Fruit fly (Drosophila melanogaster) whole organism, prepupa: ENCODE data around the gene CG1647.

Source experiments
- CG10631 ChIP-seq: fragments of 200-800 bp; sonication (Bioruptor generic); optimal IDR thresholded peaks from 2 replicates; lab custom pipeline; 2016; ENCODE audit warnings: missing biosample characterization, missing genetic modification characterization
- CG11902 ChIP-seq: fragments of 200-800 bp; sonication (Bioruptor generic); optimal IDR thresholded peaks from 3 replicates; lab custom pipeline; 2016; ENCODE audit warnings: missing biosample characterization, missing genetic modification characterization
- CG8119 ChIP-seq: fragments of 200-800 bp; sonication (Bioruptor generic); IDR thresholded peaks from 3 replicates; pipeline ENCODE4 v1.3.6; 2022; ENCODE audit warnings: missing biosample characterization, missing genetic modification characterization
- acj6 ChIP-seq: fragments of 200-800 bp; sonication (Bioruptor generic); optimal IDR thresholded peaks from 3 replicates; lab custom pipeline; 2016; ENCODE audit warnings: missing biosample characterization, missing genetic modification characterization
- eg ChIP-seq: fragments of 200-800 bp; sonication (Bioruptor generic); IDR thresholded peaks from 3 replicates; pipeline ENCODE4 v1.3.6; 2022; ENCODE audit warnings: missing biosample characterization, missing genetic modification characterization
- fd59A ChIP-seq: fragments of 200-800 bp; sonication (Bioruptor generic); optimal IDR thresholded peaks from 2 replicates; lab custom pipeline; 2017; ENCODE audit warnings: missing biosample characterization, mild to moderate bottlenecking, missing genetic modification characterization, missing genetic modification reagents
- topi ChIP-seq: fragments of 200-800 bp; sonication (Bioruptor generic); optimal IDR thresholded peaks from 3 replicates; lab custom pipeline; 2016; ENCODE audit warnings: missing biosample characterization, missing genetic modification characterization
- vri ChIP-seq: fragments of 200-800 bp; sonication (Bioruptor generic); optimal IDR thresholded peaks from 3 replicates; lab custom pipeline; 2016; ENCODE audit warnings: missing biosample characterization, mild to moderate bottlenecking, missing genetic modification characterization

- TF ChIP-seq CG11902 (GFP tag; lab: Kevin White, UChicago) (no peak), vri (GFP tag; lab: Kevin White, UChicago) (peak; percentile 70), topi (GFP tag; lab: Kevin White, UChicago) (peak; percentile 29), CG8119 (peak; percentile 86), fd59A (peak; percentile 69), CG10631 (GFP tag; lab: Kevin White, UChicago) (peak; percentile 40), acj6 (GFP tag; lab: Kevin White, UChicago) (no peak), eg (GFP tag; lab: Robert Waterston, UW) (peak; percentile 85)
Measured at dm6 chr3R:28858241-28858647, 38.2 kb downstream of the CG1647 start.
